Fruit fly (Drosophila melanogaster): ENCODE measurements around the gene Ibf2.

The Ibf2 gene

dm6 chr3R:9224807-9225206, 33.5 kb downstream of the Ibf2 start (continued):
- peak; percentile 34 for TF ChIP-seq caup (GFP tag; optimal IDR thresholded peaks at IDR 0.05; ENCODE audit: severe bottlenecking)
- no peak for TF ChIP-seq Hand (GFP tag; optimal IDR thresholded peaks at IDR 0.05)
- 0 out of 2 replicates have a peak, but pooled peaks have one; percentile 14 for TF ChIP-seq Adf1 (GFP tag; IDR thresholded peaks at IDR 0.05)
- peak; percentile 61; the same call in 1 of the 2 replicates for TF ChIP-seq CG14667 (GFP tag; IDR thresholded peaks at IDR 0.05)
- TF ChIP-seq twi (tag; optimal IDR thresholded peaks at IDR 0.05), result peak; percentile 59
- no peak for TF ChIP-seq nerfin-1 (tag; optimal IDR thresholded peaks at IDR 0.05)
- peak; percentile 25 for TF ChIP-seq Atf3 (GFP tag; optimal IDR thresholded peaks at IDR 0.05)
- no peak for TF ChIP-seq vfl (GFP tag; optimal IDR thresholded peaks at IDR 0.05)
- TF ChIP-seq CTCF (GFP tag; optimal IDR thresholded peaks at IDR 0.05), result no peak
- peak; percentile 13 for TF ChIP-seq CG5180 (GFP tag; optimal IDR thresholded peaks at IDR 0.05)
- TF ChIP-seq grau (tag; optimal IDR thresholded peaks at IDR 0.05), result peak; percentile 81
- no peak for TF ChIP-seq exex (tag; optimal IDR thresholded peaks at IDR 0.05)
- TF ChIP-seq yki (optimal IDR thresholded peaks at IDR 0.05), result no peak
- TF ChIP-seq eve (GFP tag; optimal IDR thresholded peaks at IDR 0.05), result no peak
- TF ChIP-seq CG14050 (GFP tag; IDR thresholded peaks at IDR 0.05), result peak; percentile 38; the same call in 1 of the 3 replicates
- no peak for TF ChIP-seq NC2β (GFP tag; optimal IDR thresholded peaks at IDR 0.05)
- peak; percentile 86 for TF ChIP-seq CG17829 (tag; optimal IDR thresholded peaks at IDR 0.05)
- TF ChIP-seq trem (tag; optimal IDR thresholded peaks at IDR 0.05), result peak; percentile 61
- peak in 1 of 2 experiments; percentile 77 for TF ChIP-seq Hr51 (GFP tag; optimal IDR thresholded peaks at IDR 0.05)
- no peak for TF ChIP-seq CG14965 (GFP tag; optimal IDR thresholded peaks at IDR 0.05; ENCODE audit: borderline replicate concordance)
- no peak for TF ChIP-seq nerfin-2 (GFP tag; IDR thresholded peaks at IDR 0.05; ENCODE audit: partially characterized antibody)
- peak; percentile 80 for TF ChIP-seq CG32767 (GFP tag; IDR thresholded peaks at IDR 0.05)
- no peak for TF ChIP-seq rib (GFP tag; IDR thresholded peaks at IDR 0.05)
- no peak for TF ChIP-seq HmgZ (tag; optimal IDR thresholded peaks at IDR 0.05)
- no peak for TF ChIP-seq CG12219 (GFP tag; optimal IDR thresholded peaks at IDR 0.05)
- TF ChIP-seq Spps (tag; optimal IDR thresholded peaks at IDR 0.05), result peak; percentile 28
- no peak for TF ChIP-seq MESR4 (GFP tag; optimal IDR thresholded peaks at IDR 0.05)
- TF ChIP-seq tio (GFP tag; optimal IDR thresholded peaks at IDR 0.05), result peak; percentile 42
- peak; percentile 26 for TF ChIP-seq Sry-δ (GFP tag; optimal IDR thresholded peaks at IDR 0.05)
- peak; percentile 52 for TF ChIP-seq CG6272 (GFP tag; IDR thresholded peaks at IDR 0.05)
- no peak for TF ChIP-seq CG10321 (GFP tag; IDR thresholded peaks at IDR 0.05)
- no peak for TF ChIP-seq wek (GFP tag; optimal IDR thresholded peaks at IDR 0.05)
- TF ChIP-seq lmd (GFP tag; IDR thresholded peaks at IDR 0.05), result peak; percentile 75
- TF ChIP-seq CG8281 (tag; optimal IDR thresholded peaks at IDR 0.05), result peak; percentile 35
- TF ChIP-seq CG8765 (GFP tag; IDR thresholded peaks at IDR 0.05), result 0 out of 2 replicates have a peak, but pooled peaks have one; percentile 9
- TF ChIP-seq emc (GFP tag; optimal IDR thresholded peaks at IDR 0.05), result peak; percentile 10
- TF ChIP-seq CG4282 (GFP tag; optimal IDR thresholded peaks at IDR 0.05), result no peak
- no peak for TF ChIP-seq CHES-1-like (GFP tag; optimal IDR thresholded peaks at IDR 0.05)
- TF ChIP-seq sisA (GFP tag; IDR thresholded peaks at IDR 0.05), result peak; percentile 75; the same call in 1 of the 2 replicates
- no peak for TF ChIP-seq fru (optimal IDR thresholded peaks at IDR 0.05)
- peak; percentile 73 for TF ChIP-seq Aef1 (GFP tag; IDR thresholded peaks at IDR 0.05)
- TF ChIP-seq CG11723 (GFP tag; optimal IDR thresholded peaks at IDR 0.05), result no peak
- TF ChIP-seq tll (GFP tag; optimal IDR thresholded peaks at IDR 0.05), result no peak
- TF ChIP-seq her (GFP tag; optimal IDR thresholded peaks at IDR 0.05), result peak; percentile 10
- TF ChIP-seq CG16779 (GFP tag; IDR thresholded peaks at IDR 0.05), result no peak
- peak; percentile 58 for TF ChIP-seq CG13296 (GFP tag; optimal IDR thresholded peaks at IDR 0.05)
- TF ChIP-seq Camta (GFP tag; optimal IDR thresholded peaks at IDR 0.05), result peak; percentile 53
- peak; percentile 69 for TF ChIP-seq ara (GFP tag; IDR thresholded peaks at IDR 0.05)
- no peak for TF ChIP-seq Eip74EF (GFP tag; optimal IDR thresholded peaks at IDR 0.05)
- TF ChIP-seq chif (GFP tag; optimal IDR thresholded peaks at IDR 0.05), result peak; percentile 61 to 70
- TF ChIP-seq CG4854 (GFP tag; optimal IDR thresholded peaks at IDR 0.05), result no peak
- no peak for TF ChIP-seq Oaz (GFP tag; IDR thresholded peaks at IDR 0.05)

All from whole organism, embryonic.